Fruit fly (Drosophila melanogaster) whole organism, prepupa: Measurements from ENCODE around the gene Antdh.

Experiments used
- Blimp-1 ChIP-seq: fragments of 200-800 bp; sonication (Bioruptor generic); optimal IDR thresholded peaks from 3 replicates; lab custom pipeline; 2017; ENCODE audit warnings: missing biosample characterization, missing genetic modification characterization, mild to moderate bottlenecking, moderate library complexity, missing genetic modification reagents
- CG4318 ChIP-seq: fragments of 200-800 bp; sonication (Bioruptor generic); optimal IDR thresholded peaks from 3 replicates; lab custom pipeline; 2017; ENCODE audit warnings: missing biosample characterization, mild to moderate bottlenecking, missing genetic modification characterization
- CG7368 ChIP-seq: fragments of 200-800 bp; sonication (Bioruptor generic); optimal IDR thresholded peaks from 3 replicates; lab custom pipeline; 2016; ENCODE audit warnings: missing biosample characterization, missing genetic modification characterization
- CG8632 ChIP-seq: fragments of 200-800 bp; sonication (Bioruptor generic); optimal IDR thresholded peaks from 3 replicates; lab custom pipeline; 2016; ENCODE audit warnings: missing biosample characterization, missing genetic modification characterization
- Ets96B ChIP-seq: fragments of 200-800 bp; optimal IDR thresholded peaks from 2 replicates; lab custom pipeline; 2019; ENCODE audit warnings: missing biosample characterization, mild to moderate bottlenecking, missing genetic modification characterization, moderate library complexity
- dac ChIP-seq: fragments of 200-800 bp; sonication (Bioruptor generic); optimal IDR thresholded peaks from 2 replicates; lab custom pipeline; 2017; ENCODE audit warnings: missing biosample characterization, mild to moderate bottlenecking, missing genetic modification characterization
- fkh ChIP-seq: fragments of 200-800 bp; sonication (Bioruptor generic); optimal IDR thresholded peaks from 3 replicates; lab custom pipeline; 2017; ENCODE audit warnings: missing biosample characterization, mild to moderate bottlenecking, missing genetic modification characterization, moderate library complexity
- lz ChIP-seq: fragments of 200-800 bp; sonication (Bioruptor generic); optimal IDR thresholded peaks from 3 replicates; lab custom pipeline; 2016; ENCODE audit warnings: missing biosample characterization, missing genetic modification characterization
- pdm3 ChIP-seq: fragments of 200-800 bp; sonication (Bioruptor generic); optimal IDR thresholded peaks from 3 replicates; lab custom pipeline; 2016; ENCODE audit warnings: missing biosample characterization, missing genetic modification characterization
- ss ChIP-seq, 2 experiments: fragments of 200-800 bp; sonication (Bioruptor generic); optimal IDR thresholded peaks; 2 replicates in 1 of 2; 3 replicates in 1 of 2; lab custom pipeline; 2017 to 2018; ENCODE audit warnings: mild to moderate bottlenecking in 2 of 2, missing biosample characterization in 2 of 2, missing genetic modification characterization in 2 of 2, moderate library complexity in 1 of 2

DNA sequence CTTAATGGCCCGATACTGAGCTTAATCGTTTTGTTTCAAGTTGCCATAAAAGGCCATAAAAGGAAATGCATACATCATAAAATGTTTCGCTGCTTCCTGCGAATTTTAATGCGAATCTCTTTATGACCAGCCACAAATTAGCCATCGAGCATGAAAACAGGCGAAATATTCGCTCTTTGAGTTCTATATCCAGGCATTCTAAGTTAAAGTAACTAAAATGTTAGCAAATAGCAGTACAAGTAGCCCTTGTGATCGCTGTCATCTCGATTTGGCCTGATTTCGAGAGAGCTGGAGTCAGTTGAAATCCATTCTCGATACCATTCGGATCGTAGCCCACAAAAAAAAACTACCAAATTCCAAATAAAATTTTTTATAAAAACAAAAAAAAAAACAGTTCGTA, 33.1 kb upstream of the Antdh start, which contains the start of gene CG11106:
- no peak for TF ChIP-seq Blimp-1
- TF ChIP-seq dac (GFP tag; lab: Kevin White, UChicago) = no peak
- no peak for TF ChIP-seq lz
- TF ChIP-seq CG8632 (GFP tag; lab: Kevin White, UChicago) = no peak
- TF ChIP-seq Ets96B (tag; lab: Kevin White, UChicago) = no peak
- TF ChIP-seq fkh = no peak
- TF ChIP-seq pdm3 = no peak
- no peak for TF ChIP-seq CG4318 (GFP tag; lab: Kevin White, UChicago)
- TF ChIP-seq ss (GFP tag; optimal IDR thresholded peaks at IDR 0.05; lab: Kevin White, UChicago) = no peak
- no peak for TF ChIP-seq CG7368
